Worm (Caenorhabditis elegans): ENCODE data around the gene Y45F10B.13.
"Not testable (repeated sequence)": the region's sequence is repeated elsewhere in the genome, so short reads cannot be mapped to it uniquely, and the experiment has no call there.

The Y45F10B.13 gene

ce11 chrIV:13601428-13601827, 39.9 kb upstream of the Y45F10B.13 start:
- TF ChIP-seq pqm-1 (tag; optimal IDR thresholded peaks at IDR 0.05) (no peak), nhr-232 (tag; optimal IDR thresholded peaks at IDR 0.05) (no peak), ref-2 (tag; optimal IDR thresholded peaks at IDR 0.05) (no peak)

ce11 chrIV:13600643-13601042, 39.1 kb upstream of the Y45F10B.13 start:
- TF ChIP-seq ceh-18 (tag; optimal IDR thresholded peaks at IDR 0.05) = no peak
- TF ChIP-seq lin-11 (tag; optimal IDR thresholded peaks at IDR 0.05) = no peak
- no peak for TF ChIP-seq npax-4 (tag; optimal IDR thresholded peaks at IDR 0.05)
- no peak for TF ChIP-seq K02D7.2 (tag; optimal IDR thresholded peaks at IDR 0.05)
- no peak for TF ChIP-seq tbx-7 (tag; optimal IDR thresholded peaks at IDR 0.05)

- not testable (repeated sequence) for TF ChIP-seq pax-1, ceh-22, ceh-24 (tag; optimal IDR thresholded peaks at IDR 0.05)
Measured at ce11 chrIV:13597813-13598212, 36.3 kb upstream of the Y45F10B.13 start, which contains the start of gene Y45F10B.9. Gene Y45F10B.9 (minus strand): TSS chrIV:13597913.

- no peak for TF ChIP-seq pax-1 (tag; optimal IDR thresholded peaks at IDR 0.05)
- no peak for TF ChIP-seq unc-86 (tag; optimal IDR thresholded peaks at IDR 0.05)
- no peak for TF ChIP-seq C38D4.7 (GFP tag; optimal IDR thresholded peaks at IDR 0.05)
- TF ChIP-seq dmd-4 (tag; optimal IDR thresholded peaks at IDR 0.05; ENCODE audit: borderline replicate concordance) = no peak
- no peak for TF ChIP-seq T23F11.4 (GFP tag; optimal IDR thresholded peaks at IDR 0.05)
- no peak for TF ChIP-seq eyg-1 (tag; optimal IDR thresholded peaks at IDR 0.05)
- no peak for TF ChIP-seq odd-2 (tag; optimal IDR thresholded peaks at IDR 0.05)
- TF ChIP-seq tbx-2 (tag; optimal IDR thresholded peaks at IDR 0.05) = no peak
- no peak for TF ChIP-seq ttx-3 (tag; optimal IDR thresholded peaks at IDR 0.05)
- TF ChIP-seq hlh-13 (GFP tag; optimal IDR thresholded peaks at IDR 0.05) = no peak
- no peak for TF ChIP-seq nhr-11 (tag; optimal IDR thresholded peaks at IDR 0.05)
- no peak for TF ChIP-seq ceh-19 (GFP tag; optimal IDR thresholded peaks at IDR 0.05)
- TF ChIP-seq elt-2 (tag; optimal IDR thresholded peaks at IDR 0.05) = no peak
- no peak for TF ChIP-seq F13H6.1 (tag; optimal IDR thresholded peaks at IDR 0.05)
- no peak for TF ChIP-seq syd-9 (tag; optimal IDR thresholded peaks at IDR 0.05)
- TF ChIP-seq madf-2 (tag; optimal IDR thresholded peaks at IDR 0.05) = no peak
- TF ChIP-seq npax-4 (tag; optimal IDR thresholded peaks at IDR 0.05) = no peak
- no peak for TF ChIP-seq sdc-2 (tag; optimal IDR thresholded peaks at IDR 0.05)
Measured at ce11 chrIV:13593351-13593750, 31.8 kb upstream of the Y45F10B.13 start, which contains the start of gene Y45F10B.3. Gene Y45F10B.3 (plus strand): TSS chrIV:13593651.

ce11 chrIV:13591645-13592044, 30.1 kb upstream of the Y45F10B.13 start, which contains the start of gene tsp-5:
Gene tsp-5 (minus strand): TSS chrIV:13591745.
- TF ChIP-seq sox-4 (tag; optimal IDR thresholded peaks at IDR 0.05) (no peak), fax-1 (tag; optimal IDR thresholded peaks at IDR 0.05) (no peak), gmeb-2 (tag; optimal IDR thresholded peaks at IDR 0.05) (no peak), eyg-1 (tag; optimal IDR thresholded peaks at IDR 0.05) (no peak), sdc-2 (tag; optimal IDR thresholded peaks at IDR 0.05) (no peak), ceh-2 (tag; optimal IDR thresholded peaks at IDR 0.05) (no peak), ceh-9 (tag; optimal IDR thresholded peaks at IDR 0.05) (no peak), Y22D7AL.16 (tag; optimal IDR thresholded peaks at IDR 0.05) (no peak), ceh-19 (GFP tag; optimal IDR thresholded peaks at IDR 0.05) (no peak), ceh-14 (tag; optimal IDR thresholded peaks at IDR 0.05) (no peak), madf-2 (tag; optimal IDR thresholded peaks at IDR 0.05) (no peak), odd-2 (tag; optimal IDR thresholded peaks at IDR 0.05) (no peak), ceh-31 (tag; optimal IDR thresholded peaks at IDR 0.05) (no peak), ref-2 (tag; optimal IDR thresholded peaks at IDR 0.05) (no peak)
